Worm (Caenorhabditis elegans) whole organism, young adult: ENCODE measurements around the gene pes-9.

ENCODE experiments used
- B0261.1 ChIP-seq: sonication (generic microtip); optimal IDR thresholded peaks from 2 replicates; lab custom pipeline; 2016; ENCODE audit warnings: mild to moderate bottlenecking, missing genetic modification characterization, moderate library complexity, missing compliant biosample characterization
- F22D6.2 ChIP-seq: sonication (generic microtip); optimal IDR thresholded peaks from 2 replicates; lab custom pipeline; 2016; ENCODE audit warnings: mild to moderate bottlenecking, missing genetic modification characterization, missing compliant biosample characterization
- F55B11.4 ChIP-seq: sonication (generic microtip); optimal IDR thresholded peaks from 2 replicates; lab custom pipeline; 2016; ENCODE audit warnings: missing compliant biosample characterization, missing genetic modification characterization, borderline replicate concordance; ENCODE audit not compliant: insufficient read depth
- F57C9.4 ChIP-seq: sonication (generic microtip); optimal IDR thresholded peaks from 2 replicates; lab custom pipeline; 2017; ENCODE audit warnings: mild to moderate bottlenecking, missing genetic modification characterization, missing compliant biosample characterization
- K11D2.4 ChIP-seq: fragments of 200-800 bp; sonication (Bioruptor generic); IDR thresholded peaks from 2 replicates; pipeline ENCODE4 v1.3.6; 2022; ENCODE audit warnings: missing genetic modification reagents, missing genetic modification characterization, missing compliant biosample characterization
- T26A5.8 ChIP-seq: sonication (generic microtip); optimal IDR thresholded peaks from 2 replicates; lab custom pipeline; 2016; ENCODE audit warnings: missing genetic modification characterization, missing compliant biosample characterization
- Y67H2A.10 ChIP-seq: fragments of 200-800 bp; sonication (Bioruptor generic); conservative IDR thresholded peaks from 2 replicates; pipeline ENCODE4 v1.3.6; 2022; ENCODE audit warnings: missing genetic modification reagents, missing genetic modification characterization, missing compliant biosample characterization
- Y79H2A.3 ChIP-seq: fragments of 200-800 bp; sonication (Bioruptor generic); conservative IDR thresholded peaks from 2 replicates; pipeline ENCODE4 v1.3.6; 2022; ENCODE audit warnings: missing genetic modification reagents, missing genetic modification characterization, missing compliant biosample characterization
- ama-1 ChIP-seq, 3 experiments: fragments of 150-350 bp in 1 of 3; sonication (generic microtip) in 2 of 3; optimal IDR thresholded peaks; 2 replicates each; lab custom pipeline; 2014 to 2018; ENCODE audit warnings: missing biosample characterization in 2 of 3, missing genetic modification characterization in 2 of 3, missing genetic modification reagents in 2 of 3
- aptf-2 ChIP-seq: fragments of 200-800 bp; sonication (Bioruptor generic); conservative IDR thresholded peaks from 2 replicates; pipeline ENCODE4 v1.3.6; 2022; ENCODE audit warnings: missing genetic modification reagents, missing genetic modification characterization, missing compliant biosample characterization
- attf-3 ChIP-seq: fragments of 200-800 bp; sonication (Bioruptor generic); conservative IDR thresholded peaks from 2 replicates; pipeline ENCODE4 v1.3.6; 2022; ENCODE audit warnings: missing genetic modification reagents, missing genetic modification characterization, missing compliant biosample characterization
- bed-1 ChIP-seq: fragments of 200-800 bp; sonication (Bioruptor generic); IDR thresholded peaks from 2 replicates; pipeline ENCODE4 v1.3.6; 2022; ENCODE audit warnings: missing genetic modification reagents, missing genetic modification characterization, missing compliant biosample characterization
- bed-2 ChIP-seq: fragments of 200-800 bp; sonication (Bioruptor generic); IDR thresholded peaks from 2 replicates; pipeline ENCODE4 v1.3.6; 2022; ENCODE audit warnings: missing genetic modification reagents, missing genetic modification characterization, missing compliant biosample characterization
- ceh-79 ChIP-seq: sonication (generic microtip); optimal IDR thresholded peaks from 2 replicates; lab custom pipeline; 2017; ENCODE audit warnings: mild to moderate bottlenecking, missing genetic modification characterization, missing compliant biosample characterization
- ceh-91 ChIP-seq: fragments of 200-800 bp; sonication (Bioruptor generic); IDR thresholded peaks from 2 replicates; pipeline ENCODE4 v1.3.6; 2022; ENCODE audit warnings: missing genetic modification reagents, missing genetic modification characterization, missing compliant biosample characterization
- dox-1 ChIP-seq: fragments of 200-800 bp; sonication (Bioruptor generic); IDR thresholded peaks from 2 replicates; pipeline ENCODE4 v1.3.6; 2022; ENCODE audit warnings: missing genetic modification reagents, missing genetic modification characterization, missing compliant biosample characterization
- dpff-1 ChIP-seq: sonication (generic microtip); optimal IDR thresholded peaks from 2 replicates; lab custom pipeline; 2017; ENCODE audit warnings: mild to moderate bottlenecking, missing genetic modification characterization, missing compliant biosample characterization
- dpl-1 ChIP-seq: fragments of 150-350 bp; optimal IDR thresholded peaks from 2 replicates; lab custom pipeline; 2014; ENCODE audit warnings: missing biosample characterization, missing genetic modification reagents, missing genetic modification characterization
- efl-1 ChIP-seq: fragments of 150-350 bp; optimal IDR thresholded peaks from 2 replicates; lab custom pipeline; 2014; ENCODE audit warnings: missing biosample characterization, missing genetic modification reagents, missing genetic modification characterization
- egl-18 ChIP-seq: fragments of 200-800 bp; sonication (Bioruptor generic); IDR thresholded peaks from 2 replicates; pipeline ENCODE4 v1.3.6; 2022; ENCODE audit warnings: missing genetic modification reagents, missing genetic modification characterization, missing compliant biosample characterization
- fkh-3 ChIP-seq: sonication (generic microtip); optimal IDR thresholded peaks from 2 replicates; lab custom pipeline; 2016; ENCODE audit warnings: mild to moderate bottlenecking, missing genetic modification characterization, missing compliant biosample characterization
- gei-17 ChIP-seq: fragments of 200-800 bp; sonication (Bioruptor generic); optimal IDR thresholded peaks from 2 replicates; lab custom pipeline; 2018; ENCODE audit warnings: mild to moderate bottlenecking, missing genetic modification characterization, missing compliant biosample characterization
- hlh-26 ChIP-seq: fragments of 200-800 bp; sonication (Bioruptor generic); conservative IDR thresholded peaks from 2 replicates; pipeline ENCODE4 v1.3.6; 2022; ENCODE audit warnings: missing genetic modification reagents, missing genetic modification characterization, missing compliant biosample characterization
- hmg-1.2 ChIP-seq: fragments of 200-800 bp; sonication (Bioruptor generic); IDR thresholded peaks from 2 replicates; pipeline ENCODE4 v1.3.6; 2022; ENCODE audit warnings: missing genetic modification reagents, missing genetic modification characterization, missing compliant biosample characterization
- let-607 ChIP-seq, 2 experiments: fragments of 200-800 bp in 1 of 2; sonication (Bioruptor generic) in 1 of 2; sonication (generic microtip) in 1 of 2; optimal IDR thresholded peaks; 2 replicates each; lab custom pipeline; 2016 to 2018; ENCODE audit warnings: mild to moderate bottlenecking in 2 of 2, missing compliant biosample characterization in 2 of 2, missing genetic modification characterization in 2 of 2, moderate library complexity in 2 of 2, missing genotype in 1 of 2
- lin-40 ChIP-seq: sonication (generic microtip); optimal IDR thresholded peaks from 2 replicates; lab custom pipeline; 2016; ENCODE audit warnings: missing genetic modification characterization, mild to moderate bottlenecking, missing compliant biosample characterization, missing genotype, missing genetic modification reagents
- lin-54 ChIP-seq: fragments of 200-800 bp; sonication (Bioruptor generic); optimal IDR thresholded peaks from 2 replicates; lab custom pipeline; 2018; ENCODE audit warnings: mild to moderate bottlenecking, missing genetic modification characterization, missing compliant biosample characterization
- lsl-1 ChIP-seq: fragments of 200-800 bp; sonication (Bioruptor generic); optimal IDR thresholded peaks from 2 replicates; lab custom pipeline; 2018; ENCODE audit warnings: mild to moderate bottlenecking, missing genetic modification characterization, moderate library complexity, missing compliant biosample characterization
- madf-10 ChIP-seq: sonication (generic microtip); optimal IDR thresholded peaks from 2 replicates; lab custom pipeline; 2016; ENCODE audit warnings: mild to moderate bottlenecking, missing genetic modification characterization, missing compliant biosample characterization
- madf-6 ChIP-seq: fragments of 200-800 bp; sonication (Bioruptor generic); IDR thresholded peaks from 2 replicates; pipeline ENCODE4 v1.3.6; 2022; ENCODE audit warnings: missing genetic modification reagents, missing genetic modification characterization, missing compliant biosample characterization
- madf-8 ChIP-seq: fragments of 200-800 bp; sonication (Bioruptor generic); conservative IDR thresholded peaks from 2 replicates; pipeline ENCODE4 v1.3.6; 2022; ENCODE audit warnings: missing genetic modification reagents, missing genetic modification characterization, missing compliant biosample characterization
- nfyb-1 ChIP-seq: fragments of 200-800 bp; sonication (Bioruptor generic); IDR thresholded peaks from 2 replicates; pipeline ENCODE4 v1.3.6; 2022; ENCODE audit warnings: missing genetic modification reagents, missing genetic modification characterization, missing compliant biosample characterization
- nhr-90 ChIP-seq: sonication (generic microtip); optimal IDR thresholded peaks from 2 replicates; lab custom pipeline; 2016; ENCODE audit warnings: missing genotype, mild to moderate bottlenecking, missing genetic modification characterization, missing compliant biosample characterization
- pbrm-1 ChIP-seq: fragments of 200-800 bp; sonication (Bioruptor generic); IDR thresholded peaks from 2 replicates; pipeline ENCODE4 v1.3.6; 2022; ENCODE audit warnings: missing genetic modification reagents, missing genetic modification characterization, missing compliant biosample characterization
- rcor-1 ChIP-seq: fragments of 200-800 bp; sonication (Bioruptor generic); IDR thresholded peaks from 2 replicates; pipeline ENCODE4 v1.3.6; 2022; ENCODE audit warnings: missing genetic modification reagents, missing genetic modification characterization, missing compliant biosample characterization
- repo-1 ChIP-seq: sonication (generic microtip); optimal IDR thresholded peaks from 2 replicates; lab custom pipeline; 2017; ENCODE audit warnings: mild to moderate bottlenecking, missing genetic modification characterization, missing compliant biosample characterization
- sdz-38 ChIP-seq: sonication (generic microtip); optimal IDR thresholded peaks from 2 replicates; lab custom pipeline; 2016; ENCODE audit warnings: missing genotype, missing genetic modification characterization, missing compliant biosample characterization
- snpc-3.4 ChIP-seq: sonication (generic microtip); optimal IDR thresholded peaks from 2 replicates; lab custom pipeline; 2017; ENCODE audit warnings: missing genetic modification characterization, mild to moderate bottlenecking, missing compliant biosample characterization, antibody characterized with exemption, moderate library complexity, missing genotype, missing genetic modification reagents
- somi-1 ChIP-seq: fragments of 200-800 bp; sonication (Bioruptor generic); optimal IDR thresholded peaks from 2 replicates; lab custom pipeline; 2018; ENCODE audit warnings: mild to moderate bottlenecking, missing genetic modification characterization, missing compliant biosample characterization
- sptf-2 ChIP-seq: fragments of 200-800 bp; sonication (Bioruptor generic); optimal IDR thresholded peaks from 2 replicates; lab custom pipeline; 2018; ENCODE audit warnings: mild to moderate bottlenecking, missing genetic modification characterization, missing compliant biosample characterization
- unc-130 ChIP-seq: sonication (generic microtip); optimal IDR thresholded peaks from 2 replicates; lab custom pipeline; 2016; ENCODE audit warnings: missing genetic modification reagents, missing genetic modification characterization, missing compliant biosample characterization
- ztf-28 ChIP-seq: fragments of 200-800 bp; sonication (Bioruptor generic); IDR thresholded peaks from 2 replicates; pipeline ENCODE4 v1.3.6; 2022; ENCODE audit warnings: missing genetic modification reagents, missing genetic modification characterization, missing compliant biosample characterization
- ztf-3 ChIP-seq: fragments of 200-800 bp; sonication (Bioruptor generic); optimal IDR thresholded peaks from 2 replicates; lab custom pipeline; 2018; ENCODE audit warnings: mild to moderate bottlenecking, missing genetic modification characterization, missing compliant biosample characterization

The pes-9 gene

DNA sequence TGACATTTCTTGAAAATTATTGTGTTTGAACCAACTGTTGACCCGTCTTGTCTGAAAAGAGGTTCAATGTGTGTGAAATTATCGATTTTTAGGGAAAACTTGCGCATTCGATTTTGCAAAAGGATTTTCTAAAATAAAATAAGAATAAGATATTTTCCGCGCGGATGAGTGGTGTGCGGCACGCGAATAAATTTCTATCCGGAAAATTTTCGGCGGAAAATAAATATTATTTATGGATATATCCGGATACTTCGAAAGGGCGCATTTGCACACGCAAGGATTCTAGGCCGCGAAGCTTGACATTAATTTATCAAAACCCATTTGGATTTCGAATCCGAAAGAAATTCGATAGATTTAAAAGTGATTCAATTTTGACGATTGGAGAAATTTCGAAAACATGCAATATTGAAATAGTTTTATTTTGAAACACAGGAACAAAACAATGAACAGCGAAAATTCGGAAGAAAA, 51.0 kb downstream of the pes-9 start, which contains the start of gene rike-1:
Gene rike-1, minus strand, starts transcription at position 51 of the 468 bp plus-strand sequence.
- TF ChIP-seq fkh-3 (tag; lab: Kevin White, UChicago) (no peak), dpl-1 (peak; percentile 9), K11D2.4 (no peak), pbrm-1 (no peak), bed-2 (GFP tag; lab: Robert Waterston, UW) (no peak), hlh-26 (no peak), sdz-38 (no peak), snpc-3.4 (no peak), rcor-1 (GFP tag; lab: Robert Waterston, UW) (0 out of 2 replicates have a peak, but pooled peaks have one; percentile 8), madf-10 (tag; lab: Kevin White, UChicago) (no peak), T26A5.8 (no peak), madf-8 (GFP tag; lab: Robert Waterston, UW) (0 out of 2 replicates have a peak, but pooled peaks have one; percentile 21), F55B11.4 (no peak), egl-18 (GFP tag; lab: Robert Waterston, UW) (no peak), sptf-2 (GFP tag; lab: Kevin White, UChicago) (no peak), unc-130 (GFP tag; lab: Kevin White, UChicago) (no peak), F57C9.4 (no peak), Y67H2A.10 (GFP tag; lab: Robert Waterston, UW) (no peak), attf-3 (GFP tag; lab: Robert Waterston, UW) (no peak), nhr-90 (no peak), ztf-3 (no peak), aptf-2 (GFP tag; lab: Robert Waterston, UW) (no peak), ama-1 (optimal IDR thresholded peaks at IDR 0.05; lab: Kevin White, UChicago) (no peak), ama-1 (GFP tag; optimal IDR thresholded peaks at IDR 0.05; lab: Kevin White, UChicago) (no peak), lsl-1 (GFP tag; lab: Kevin White, UChicago) (peak; percentile 34), efl-1 (GFP tag; lab: Kevin White, UChicago) (peak; percentile 15), F22D6.2 (tag; lab: Kevin White, UChicago) (no peak), dox-1 (GFP tag; lab: Robert Waterston, UW) (no peak), dpff-1 (tag; lab: Kevin White, UChicago) (no peak), bed-1 (GFP tag; lab: Robert Waterston, UW) (no peak), hmg-1.2 (GFP tag; lab: Robert Waterston, UW) (no peak), nfyb-1 (GFP tag; lab: Robert Waterston, UW) (no peak), Y79H2A.3 (no peak), let-607 (tag; optimal IDR thresholded peaks at IDR 0.05; lab: Kevin White, UChicago) (peak in 1 of 2 experiments; percentile 9), lin-54 (GFP tag; lab: Kevin White, UChicago) (no peak), ztf-28 (no peak), lin-40 (tag; lab: Kevin White, UChicago) (no peak), madf-6 (peak; percentile 49; the same call in 1 of the 2 replicates), somi-1 (GFP tag; lab: Kevin White, UChicago) (no peak), B0261.1 (tag; lab: Kevin White, UChicago) (no peak), ceh-79 (no peak), gei-17 (no peak), ceh-91 (GFP tag; lab: Robert Waterston, UW) (peak; percentile 54; the same call in 1 of the 2 replicates), repo-1 (tag; lab: Kevin White, UChicago) (no peak)
